Fruit fly (Drosophila melanogaster): ENCODE measurements around the gene colt.

Gene colt

dm6 chr2L:2752460-2753411, 17.1 kb downstream of the colt start, which contains the start of gene Pgk (continued):
- no peak for TF ChIP-seq Ssrp (tag; optimal IDR thresholded peaks at IDR 0.05)
- no peak for TF ChIP-seq shn (GFP tag; optimal IDR thresholded peaks at IDR 0.05)
- peak; percentile 3 for TF ChIP-seq NfI (GFP tag; optimal IDR thresholded peaks at IDR 0.05)
- peak; percentile 1 for TF ChIP-seq HLH54F (GFP tag; optimal IDR thresholded peaks at IDR 0.05)
- peak; percentile 32 for TF ChIP-seq Ets97D (GFP tag; optimal IDR thresholded peaks at IDR 0.05)
- TF ChIP-seq sna (GFP tag; IDR thresholded peaks at IDR 0.05; ENCODE audit: partially characterized antibody), result no peak
- peak; percentile 21 for TF ChIP-seq Hmr (GFP tag; optimal IDR thresholded peaks at IDR 0.05)
- no peak for TF ChIP-seq CG9797 (GFP tag; optimal IDR thresholded peaks at IDR 0.05)
- peak; percentile 81 for TF ChIP-seq CG10543 (GFP tag; optimal IDR thresholded peaks at IDR 0.05)
- TF ChIP-seq Mes4 (GFP tag; optimal IDR thresholded peaks at IDR 0.05), result peak; percentile 50
- peak; percentile 48 for TF ChIP-seq Blimp-1 (GFP tag; optimal IDR thresholded peaks at IDR 0.05)
- TF ChIP-seq CG17612 (GFP tag; IDR thresholded peaks at IDR 0.05), result no peak
- no peak for TF ChIP-seq z (GFP tag; IDR thresholded peaks at IDR 0.05)
- TF ChIP-seq mam (GFP tag; optimal IDR thresholded peaks at IDR 0.05), result no peak
- no peak for TF ChIP-seq Max (GFP tag; optimal IDR thresholded peaks at IDR 0.05)
- TF ChIP-seq tgo (GFP tag; IDR thresholded peaks at IDR 0.05), result no peak
- TF ChIP-seq ac (GFP tag; optimal IDR thresholded peaks at IDR 0.05), result peak; percentile 37
- no peak for TF ChIP-seq sisA (GFP tag; IDR thresholded peaks at IDR 0.05)
- no peak for TF ChIP-seq tna (GFP tag; IDR thresholded peaks at IDR 0.05; ENCODE audit: partially characterized antibody)
- no peak for TF ChIP-seq jigr1 (GFP tag; IDR thresholded peaks at IDR 0.05)
- TF ChIP-seq CG2678 (tag; optimal IDR thresholded peaks at IDR 0.05), result peak; percentile 47
- TF ChIP-seq toy (GFP tag; IDR thresholded peaks at IDR 0.05), result no peak
- peak in 1 of 3 experiments; percentile 5 for TF ChIP-seq Stat92E (GFP tag; optimal IDR thresholded peaks at IDR 0.05)
- TF ChIP-seq grn (GFP tag; optimal IDR thresholded peaks at IDR 0.05), result peak; percentile 5
- TF ChIP-seq Hsf (GFP tag; optimal IDR thresholded peaks at IDR 0.05), result peak; percentile 23
- TF ChIP-seq sqz (GFP tag; optimal IDR thresholded peaks at IDR 0.05), result peak; percentile 75
- no peak for TF ChIP-seq H15 (GFP tag; IDR thresholded peaks at IDR 0.05)
- peak; percentile 47 for TF ChIP-seq CG10147 (GFP tag; optimal IDR thresholded peaks at IDR 0.05)
- TF ChIP-seq Atf6 (GFP tag; IDR thresholded peaks at IDR 0.05), result no peak
- peak; percentile 49 for TF ChIP-seq Sox102F (GFP tag; optimal IDR thresholded peaks at IDR 0.05)
- peak; percentile 75 for TF ChIP-seq Hand (GFP tag; optimal IDR thresholded peaks at IDR 0.05)
- no peak for TF ChIP-seq Adf1 (GFP tag; IDR thresholded peaks at IDR 0.05)
- peak; percentile 94 for TF ChIP-seq Nf-YC (tag; optimal IDR thresholded peaks at IDR 0.05)
- TF ChIP-seq CG12391 (tag; optimal IDR thresholded peaks at IDR 0.05), result peak; percentile 61
- TF ChIP-seq CG17568 (GFP tag; optimal IDR thresholded peaks at IDR 0.05), result peak; percentile 80
- no peak for TF ChIP-seq CG15696 (tag; optimal IDR thresholded peaks at IDR 0.05)
- TF ChIP-seq CG1529 (GFP tag; optimal IDR thresholded peaks at IDR 0.05), result peak; percentile 38
- no peak for TF ChIP-seq Optix (GFP tag; IDR thresholded peaks at IDR 0.05)
- TF ChIP-seq sd (tag; optimal IDR thresholded peaks at IDR 0.05), result peak; percentile 31
- TF ChIP-seq CG8388 (GFP tag; optimal IDR thresholded peaks at IDR 0.05), result peak; percentile 26
- TF ChIP-seq psq (GFP tag; optimal IDR thresholded peaks at IDR 0.05), result no peak
- peak; percentile 88 for TF ChIP-seq CG11504 (tag; optimal IDR thresholded peaks at IDR 0.05)
- TF ChIP-seq fru (optimal IDR thresholded peaks at IDR 0.05), result no peak
- peak; percentile 36 for TF ChIP-seq CG2875 (GFP tag; optimal IDR thresholded peaks at IDR 0.05)
- no peak for TF ChIP-seq cato (GFP tag; optimal IDR thresholded peaks at IDR 0.05; ENCODE audit: borderline replicate concordance)
- TF ChIP-seq abd-A (tag; optimal IDR thresholded peaks at IDR 0.05), result peak; percentile 82
- TF ChIP-seq CG17359 (tag; optimal IDR thresholded peaks at IDR 0.05), result peak; percentile 33
- TF ChIP-seq CG11398 (GFP tag; optimal IDR thresholded peaks at IDR 0.05), result peak; percentile 40
